Worm (Caenorhabditis elegans) whole organism, L4/young adult: Measurements from ENCODE around the gene clh-2.

ENCODE experiments used
- W03F9.2 ChIP-seq: fragments of 150-350 bp; optimal IDR thresholded peaks from 2 replicates; lab custom pipeline; 2014; ENCODE audit warnings: missing biosample characterization, missing genetic modification characterization
- him-1 ChIP-seq: sonication (generic microtip); optimal IDR thresholded peaks from 2 replicates; lab custom pipeline; 2016; ENCODE audit warnings: missing genotype, missing genetic modification reagents, missing genetic modification characterization, missing compliant biosample characterization

- TF ChIP-seq him-1 (no peak), W03F9.2 (tag; lab: Kevin White, UChicago) (no peak)
Measured at ce11 chrII:11337497-11338040, 14.1 kb upstream of the clh-2 start, which contains the start of gene sqt-1.
